Worm (Caenorhabditis elegans) whole organism, L4 larva: ENCODE results near the gene nas-4.

ENCODE experiments used
- ama-1 ChIP-seq: fragments of 150-350 bp; optimal IDR thresholded peaks from 2 replicates; lab custom pipeline; 2014; ENCODE audit warnings: inconsistent platforms, mixed read lengths
- ceh-62 ChIP-seq: sonication (generic microtip); optimal IDR thresholded peaks from 2 replicates; lab custom pipeline; 2017; ENCODE audit warnings: missing biosample characterization, missing genetic modification characterization
- dmd-8 ChIP-seq: fragments of 200-800 bp; sonication (Bioruptor generic); IDR thresholded peaks from 2 replicates; pipeline ENCODE4 v1.3.6; 2022; ENCODE audit warnings: missing genetic modification characterization, missing compliant biosample characterization
- fkh-10 ChIP-seq: fragments of 150-350 bp; optimal IDR thresholded peaks from 2 replicates; lab custom pipeline; 2014; ENCODE audit warnings: missing biosample characterization, missing genetic modification reagents, missing genetic modification characterization
- lin-13 ChIP-seq: fragments of 150-350 bp; optimal IDR thresholded peaks from 2 replicates; lab custom pipeline; 2014; ENCODE audit warnings: missing biosample characterization, missing genetic modification reagents, missing genetic modification characterization
- lin-15B ChIP-seq: fragments of 150-350 bp; sonication (generic microtip); optimal IDR thresholded peaks from 3 replicates; lab custom pipeline; 2014; ENCODE audit warnings: missing biosample characterization, missing genetic modification characterization
- nhr-237 ChIP-seq: sonication (generic microtip); optimal IDR thresholded peaks from 2 replicates; lab custom pipeline; 2017; ENCODE audit warnings: missing biosample characterization, missing genetic modification characterization
- nhr-28 ChIP-seq: fragments of 150-350 bp; optimal IDR thresholded peaks from 2 replicates; lab custom pipeline; 2014; ENCODE audit warnings: missing biosample characterization, missing genetic modification characterization
- nhr-48 ChIP-seq: sonication (generic microtip); optimal IDR thresholded peaks from 2 replicates; lab custom pipeline; 2016; ENCODE audit warnings: mild to moderate bottlenecking, missing genetic modification characterization, missing compliant biosample characterization

DNA sequence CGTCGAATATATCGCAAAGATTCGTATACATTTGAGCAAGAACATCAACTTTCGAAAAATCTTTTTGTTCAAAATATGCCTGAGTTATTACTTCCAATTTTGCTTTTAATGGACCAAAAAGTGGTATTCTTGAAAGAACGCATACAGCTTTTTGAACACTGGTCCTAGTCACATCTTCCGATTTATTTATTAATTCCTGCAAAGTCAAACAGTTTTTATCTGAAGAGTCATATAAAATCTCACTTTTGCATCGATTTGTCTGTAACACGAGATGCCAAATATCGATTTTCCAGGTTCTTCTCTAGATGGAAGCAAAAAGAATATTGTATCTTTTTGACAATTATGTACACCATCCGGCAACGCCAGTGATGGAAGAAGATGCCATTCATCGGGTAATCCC, 34.4 kb upstream of the nas-4 start:
- TF ChIP-seq fkh-10 (no peak), lin-13 (GFP tag; lab: Kevin White, UChicago) (no peak), nhr-28 (tag; lab: Kevin White, UChicago) (no peak), dmd-8 (GFP tag; lab: Robert Waterston, UW) (no peak), ama-1 (lab: Kevin White, UChicago) (no peak), ceh-62 (tag; lab: Kevin White, UChicago) (no peak), nhr-237 (no peak), lin-15B (no peak), nhr-48 (tag; lab: Kevin White, UChicago) (no peak)
